Fruit fly (Drosophila melanogaster) whole organism, embryonic: ENCODE measurements around the gene CG10222.

Experiments used
- Atf3 ChIP-seq: fragments of 200-800 bp; sonication (Bioruptor generic); optimal IDR thresholded peaks from 3 replicates; lab custom pipeline; 2016; ENCODE audit warnings: missing biosample characterization, missing genetic modification characterization
- BEAF-32 ChIP-seq: fragments of 200-800 bp; sonication (Bioruptor generic); optimal IDR thresholded peaks from 3 replicates; lab custom pipeline; 2017; ENCODE audit warnings: missing biosample characterization, missing genetic modification characterization, mild to moderate bottlenecking, moderate library complexity, missing genetic modification reagents
- CG10321 ChIP-seq: fragments of 200-800 bp; sonication (Bioruptor generic); IDR thresholded peaks from 2 replicates; pipeline ENCODE4 v1.3.6; 2022; ENCODE audit warnings: missing biosample characterization, missing genetic modification characterization
- CG11696 ChIP-seq: fragments of 200-800 bp; sonication (Bioruptor generic); IDR thresholded peaks from 2 replicates; pipeline ENCODE4 v1.3.6; 2022; ENCODE audit warnings: missing biosample characterization, missing genetic modification characterization
- CG12071 ChIP-seq: fragments of 200-800 bp; sonication (Bioruptor generic); optimal IDR thresholded peaks from 3 replicates; lab custom pipeline; 2018; ENCODE audit warnings: missing biosample characterization, mild to moderate bottlenecking, missing genetic modification characterization
- CG12104 ChIP-seq: fragments of 200-800 bp; sonication (Bioruptor generic); optimal IDR thresholded peaks from 3 replicates; lab custom pipeline; 2016; ENCODE audit warnings: missing biosample characterization, missing genetic modification characterization
- CG13287 ChIP-seq: fragments of 200-800 bp; sonication (Bioruptor generic); IDR thresholded peaks from 2 replicates; pipeline ENCODE4 v1.3.6; 2022; ENCODE audit warnings: missing biosample characterization, missing genetic modification characterization; ENCODE audit not compliant: partially characterized antibody
- CG13894 ChIP-seq: fragments of 200-800 bp; sonication (Bioruptor generic); optimal IDR thresholded peaks from 3 replicates; lab custom pipeline; 2018; ENCODE audit warnings: missing biosample characterization, mild to moderate bottlenecking, missing genetic modification characterization, moderate library complexity
- CG15269 ChIP-seq: fragments of 200-800 bp; sonication (Bioruptor generic); optimal IDR thresholded peaks from 2 replicates; lab custom pipeline; 2018; ENCODE audit warnings: missing biosample characterization, mild to moderate bottlenecking, missing genetic modification characterization, moderate library complexity
- CG1529 ChIP-seq: fragments of 200-800 bp; sonication (Bioruptor generic); optimal IDR thresholded peaks from 3 replicates; lab custom pipeline; 2018; ENCODE audit warnings: missing biosample characterization, missing genetic modification characterization
- CG15696 ChIP-seq: fragments of 200-800 bp; sonication (Bioruptor generic); optimal IDR thresholded peaks from 2 replicates; lab custom pipeline; 2019; ENCODE audit warnings: missing biosample characterization, mild to moderate bottlenecking, missing genetic modification characterization, moderate library complexity
- CG1647 ChIP-seq: fragments of 200-800 bp; sonication (Bioruptor generic); optimal IDR thresholded peaks from 3 replicates; lab custom pipeline; 2016; ENCODE audit warnings: missing biosample characterization, missing genetic modification characterization
- CG17912 ChIP-seq: fragments of 200-800 bp; sonication (Bioruptor generic); optimal IDR thresholded peaks from 2 replicates; lab custom pipeline; 2018; ENCODE audit warnings: missing biosample characterization, mild to moderate bottlenecking, missing genetic modification characterization
- CG1792 ChIP-seq: fragments of 200-800 bp; sonication (Bioruptor generic); optimal IDR thresholded peaks from 2 replicates; lab custom pipeline; 2016; ENCODE audit warnings: missing biosample characterization, missing genetic modification characterization
- CG2199 ChIP-seq: fragments of 200-800 bp; sonication (Bioruptor generic); IDR thresholded peaks from 3 replicates; pipeline ENCODE4 v1.3.6; 2022; ENCODE audit warnings: missing biosample characterization, missing genetic modification characterization
- CG2889 ChIP-seq: fragments of 200-800 bp; sonication (Bioruptor generic); IDR thresholded peaks from 3 replicates; pipeline ENCODE4 v1.3.6; 2022; ENCODE audit warnings: missing biosample characterization, missing genetic modification characterization
- CG3065 ChIP-seq: fragments of 200-800 bp; sonication (Bioruptor generic); optimal IDR thresholded peaks from 2 replicates; lab custom pipeline; 2016; ENCODE audit warnings: missing biosample characterization, missing genetic modification characterization
- CG4854 ChIP-seq: fragments of 200-800 bp; sonication (Bioruptor generic); optimal IDR thresholded peaks from 2 replicates; lab custom pipeline; 2016; ENCODE audit warnings: missing biosample characterization, missing genetic modification characterization, inconsistent platforms
- CG7271 ChIP-seq: fragments of 200-800 bp; sonication (Bioruptor generic); optimal IDR thresholded peaks from 2 replicates; lab custom pipeline; 2018; ENCODE audit warnings: missing biosample characterization, mild to moderate bottlenecking, missing genetic modification characterization, moderate library complexity
- CG7357 ChIP-seq: fragments of 200-800 bp; sonication (Bioruptor generic); IDR thresholded peaks from 3 replicates; pipeline ENCODE4 v1.3.6; 2022; ENCODE audit warnings: missing biosample characterization, missing genetic modification characterization
- CG7745 ChIP-seq: fragments of 200-800 bp; sonication (Bioruptor generic); optimal IDR thresholded peaks from 2 replicates; lab custom pipeline; 2018; ENCODE audit warnings: missing biosample characterization, mild to moderate bottlenecking, missing genetic modification characterization, moderate library complexity
- D19B ChIP-seq: fragments of 200-800 bp; sonication (Bioruptor generic); optimal IDR thresholded peaks from 2 replicates; lab custom pipeline; 2017; ENCODE audit warnings: missing biosample characterization, mild to moderate bottlenecking, missing genetic modification characterization
- E2f2 ChIP-seq: fragments of 200-800 bp; sonication (Bioruptor generic); IDR thresholded peaks from 2 replicates; pipeline ENCODE4 v1.3.6; 2022; ENCODE audit warnings: missing biosample characterization, missing genetic modification characterization
- H15 ChIP-seq: fragments of 200-800 bp; sonication (Bioruptor generic); IDR thresholded peaks from 3 replicates; pipeline ENCODE4 v1.3.6; 2022; ENCODE audit warnings: missing biosample characterization, missing genetic modification characterization
- H2.0 ChIP-seq: fragments of 200-800 bp; sonication (Bioruptor generic); IDR thresholded peaks from 2 replicates; pipeline ENCODE4 v1.3.6; 2022; ENCODE audit warnings: missing biosample characterization, missing genetic modification characterization
- Hand ChIP-seq: fragments of 200-800 bp; sonication (Bioruptor generic); optimal IDR thresholded peaks from 2 replicates; lab custom pipeline; 2017; ENCODE audit warnings: mild to moderate bottlenecking, missing biosample characterization, missing genetic modification reagents, missing genetic modification characterization
- HmgZ ChIP-seq: fragments of 200-800 bp; sonication (Bioruptor generic); optimal IDR thresholded peaks from 2 replicates; lab custom pipeline; 2018; ENCODE audit warnings: missing biosample characterization, mild to moderate bottlenecking, missing genetic modification characterization
- Hr3 ChIP-seq: fragments of 200-800 bp; sonication (Bioruptor generic); optimal IDR thresholded peaks from 3 replicates; lab custom pipeline; 2016; ENCODE audit warnings: missing biosample characterization, missing genetic modification characterization
- Hr39 ChIP-seq: fragments of >200 bp; optimal IDR thresholded peaks from 2 replicates; lab custom pipeline; 2017
- Lpt ChIP-seq: fragments of >200 bp; optimal IDR thresholded peaks from 2 replicates; lab custom pipeline; 2018; ENCODE audit warnings: missing biosample characterization, missing genetic modification characterization
- Max ChIP-seq: fragments of 200-800 bp; sonication (Bioruptor generic); optimal IDR thresholded peaks from 2 replicates; lab custom pipeline; 2016; ENCODE audit warnings: missing biosample characterization, mild to moderate bottlenecking, missing genetic modification characterization
- Myb ChIP-seq: fragments of 200-800 bp; sonication (Bioruptor generic); optimal IDR thresholded peaks from 2 replicates; lab custom pipeline; 2016; ENCODE audit warnings: missing biosample characterization, missing genetic modification characterization
- NC2β ChIP-seq: fragments of 200-800 bp; sonication (Bioruptor generic); optimal IDR thresholded peaks from 2 replicates; lab custom pipeline; 2016; ENCODE audit warnings: missing biosample characterization, missing genetic modification characterization
- Rfx ChIP-seq: fragments of 200-800 bp; sonication (Bioruptor generic); IDR thresholded peaks from 2 replicates; pipeline ENCODE4 v1.3.6; 2022; ENCODE audit warnings: missing biosample characterization, missing genetic modification characterization
- Sry-β ChIP-seq: fragments of 200-800 bp; sonication (Bioruptor generic); optimal IDR thresholded peaks from 2 replicates; lab custom pipeline; 2018; ENCODE audit warnings: missing biosample characterization, mild to moderate bottlenecking, missing genetic modification characterization, moderate library complexity
- Usf ChIP-seq: fragments of 200-800 bp; sonication (Bioruptor generic); optimal IDR thresholded peaks from 2 replicates; lab custom pipeline; 2017; ENCODE audit warnings: missing genotype, missing biosample characterization, missing genetic modification characterization
- ara ChIP-seq: fragments of 200-800 bp; sonication (Bioruptor generic); IDR thresholded peaks from 2 replicates; pipeline ENCODE4 v1.3.6; 2022; ENCODE audit warnings: missing biosample characterization, missing genetic modification characterization
- chif ChIP-seq, 2 experiments: fragments of 200-800 bp; sonication (Bioruptor generic); optimal IDR thresholded peaks; 3 replicates each; lab custom pipeline; 2016; ENCODE audit warnings: missing biosample characterization in 2 of 2, missing genetic modification characterization in 2 of 2
- danr ChIP-seq: fragments of 200-800 bp; sonication (Bioruptor generic); IDR thresholded peaks from 2 replicates; pipeline ENCODE4 v1.3.6; 2022; ENCODE audit warnings: missing biosample characterization, missing genetic modification characterization
- fru ChIP-seq: fragments of >200 bp; optimal IDR thresholded peaks from 2 replicates; lab custom pipeline; 2017
- grn ChIP-seq: fragments of 200-800 bp; sonication (Bioruptor generic); optimal IDR thresholded peaks from 3 replicates; lab custom pipeline; 2017; ENCODE audit warnings: missing biosample characterization, missing genetic modification characterization
- gsb ChIP-seq: fragments of 200-800 bp; sonication (Bioruptor generic); IDR thresholded peaks from 2 replicates; pipeline ENCODE4 v1.3.6; 2022; ENCODE audit warnings: missing biosample characterization, missing genetic modification characterization
- luna ChIP-seq: fragments of 200-800 bp; sonication (Bioruptor generic); optimal IDR thresholded peaks from 2 replicates; lab custom pipeline; 2016; ENCODE audit warnings: missing biosample characterization, missing genetic modification characterization
- nerfin-2 ChIP-seq: fragments of 200-800 bp; sonication (Bioruptor generic); IDR thresholded peaks from 2 replicates; pipeline ENCODE4 v1.3.6; 2022; ENCODE audit warnings: missing biosample characterization, missing genetic modification characterization; ENCODE audit not compliant: partially characterized antibody
- pan ChIP-seq, 4 experiments: fragments of >200 bp in 3 of 4; fragments of 200-800 bp in 1 of 4; sonication (Bioruptor generic) in 1 of 4; optimal IDR thresholded peaks in 3 of 4; IDR thresholded peaks in 1 of 4; 2 replicates each; pipeline versions ENCODE4 v1.3.6 to Lab custom; 2017 to 2022; ENCODE audit warnings: missing biosample characterization in 2 of 4, missing genetic modification characterization in 2 of 4, mixed read lengths in 1 of 4
- salm ChIP-seq: fragments of 200-800 bp; sonication (Bioruptor generic); optimal IDR thresholded peaks from 2 replicates; lab custom pipeline; 2018; ENCODE audit warnings: missing biosample characterization, mild to moderate bottlenecking, missing genetic modification characterization
- shn ChIP-seq: fragments of 200-800 bp; sonication (Bioruptor generic); optimal IDR thresholded peaks from 3 replicates; lab custom pipeline; 2016; ENCODE audit warnings: missing biosample characterization, missing genetic modification characterization
- sim ChIP-seq: fragments of 200-800 bp; sonication (Bioruptor generic); IDR thresholded peaks from 2 replicates; pipeline ENCODE4 v1.3.6; 2022; ENCODE audit warnings: missing biosample characterization, missing genetic modification characterization
- sna ChIP-seq: fragments of 200-800 bp; sonication (Bioruptor generic); IDR thresholded peaks from 2 replicates; pipeline ENCODE4 v1.3.6; 2022; ENCODE audit warnings: missing biosample characterization, missing genetic modification characterization; ENCODE audit not compliant: partially characterized antibody
- sob ChIP-seq: fragments of 200-800 bp; sonication (Bioruptor generic); IDR thresholded peaks from 2 replicates; pipeline ENCODE4 v1.3.6; 2022; ENCODE audit warnings: missing biosample characterization, missing genetic modification characterization
- tap ChIP-seq: fragments of 200-800 bp; optimal IDR thresholded peaks from 3 replicates; lab custom pipeline; 2019; ENCODE audit warnings: missing biosample characterization, mild to moderate bottlenecking, missing genetic modification characterization, moderate library complexity
- tna ChIP-seq: fragments of 200-800 bp; sonication (Bioruptor generic); IDR thresholded peaks from 2 replicates; pipeline ENCODE4 v1.3.6; 2022; ENCODE audit warnings: missing biosample characterization, missing genetic modification characterization; ENCODE audit not compliant: partially characterized antibody
- toy ChIP-seq: fragments of 200-800 bp; sonication (Bioruptor generic); IDR thresholded peaks from 2 replicates; pipeline ENCODE4 v1.3.6; 2022; ENCODE audit warnings: missing biosample characterization, missing genetic modification characterization

CG10222 gene

dm6 chr3L:13433522-13433921, 21.3 kb upstream of the CG10222 start (continued):
- peak; percentile 31; the same call in 1 of the 2 replicates for TF ChIP-seq CG13287 (GFP tag; lab: Robert Waterston, UW)
- TF ChIP-seq CG11696 (GFP tag; lab: Robert Waterston, UW) = no peak
- no peak for TF ChIP-seq sob (GFP tag; lab: Robert Waterston, UW)
- TF ChIP-seq sna (GFP tag; lab: Robert Waterston, UW) = peak; percentile 43
- TF ChIP-seq CG15269 (tag; lab: Kevin White, UChicago) = no peak
- TF ChIP-seq CG2199 = no peak; the same call in 2 of the 3 replicates
- TF ChIP-seq ara = no peak
- no peak for TF ChIP-seq toy (GFP tag; lab: Robert Waterston, UW)
- TF ChIP-seq CG1647 (GFP tag; lab: Kevin White, UChicago) = no peak
- TF ChIP-seq grn = peak; percentile 65
- no peak for TF ChIP-seq H2.0 (GFP tag; lab: Robert Waterston, UW)
- no peak for TF ChIP-seq gsb (GFP tag; lab: Robert Waterston, UW)
- no peak for TF ChIP-seq NC2β (GFP tag; lab: Kevin White, UChicago)
- TF ChIP-seq CG7745 (tag; lab: Kevin White, UChicago) = no peak
- TF ChIP-seq fru (lab: Kevin White, UChicago) = no peak
- no peak for TF ChIP-seq CG2889 (GFP tag; lab: Robert Waterston, UW)
- TF ChIP-seq luna (GFP tag; lab: Kevin White, UChicago) = no peak
- TF ChIP-seq CG10321 = no peak
- TF ChIP-seq H15 (GFP tag; lab: Robert Waterston, UW) = no peak
- TF ChIP-seq BEAF-32 (GFP tag; lab: Kevin White, UChicago) = no peak
- TF ChIP-seq D19B (GFP tag; lab: Kevin White, UChicago) = no peak
- no peak for TF ChIP-seq Max
- TF ChIP-seq Lpt (GFP tag; lab: Kevin White, UChicago) = no peak
- TF ChIP-seq CG15696 (tag; lab: Kevin White, UChicago) = no peak
- TF ChIP-seq tap = no peak
- no peak for TF ChIP-seq CG1792 (GFP tag; lab: Kevin White, UChicago)
- TF ChIP-seq Sry-β (GFP tag; lab: Kevin White, UChicago) = no peak
- no peak for TF ChIP-seq Atf3 (GFP tag; lab: Kevin White, UChicago)
- TF ChIP-seq CG4854 = no peak
- TF ChIP-seq CG12104 (GFP tag; lab: Kevin White, UChicago) = no peak
- no peak for TF ChIP-seq Hr39 (lab: Kevin White, UChicago)
- peak; percentile 78 for TF ChIP-seq nerfin-2
- TF ChIP-seq CG1529 (GFP tag; lab: Kevin White, UChicago) = no peak
- no peak for TF ChIP-seq shn (GFP tag; lab: Kevin White, UChicago)
- no peak for TF ChIP-seq CG13894 (tag; lab: Kevin White, UChicago)
- peak; percentile 78 for TF ChIP-seq tna (GFP tag; lab: Robert Waterston, UW)
- TF ChIP-seq pan (optimal IDR thresholded peaks at IDR 0.05; lab: Kevin White, UChicago) = no peak
- TF ChIP-seq pan (GFP tag; optimal IDR thresholded peaks at IDR 0.05 in 1 of 2, IDR thresholded peaks at IDR 0.05 in 1 of 2) = no peak
- no peak for TF ChIP-seq danr
- no peak for TF ChIP-seq Myb (GFP tag; lab: Kevin White, UChicago)
- TF ChIP-seq CG7357 = no peak
- no peak for TF ChIP-seq Hand (GFP tag; lab: Kevin White, UChicago)
- TF ChIP-seq chif (GFP tag; optimal IDR thresholded peaks at IDR 0.05; lab: Kevin White, UChicago) = no peak
- no peak for TF ChIP-seq CG12071 (GFP tag; lab: Kevin White, UChicago)
- TF ChIP-seq HmgZ (tag; lab: Kevin White, UChicago) = no peak
- TF ChIP-seq CG3065 (GFP tag; lab: Kevin White, UChicago) = no peak
- no peak for TF ChIP-seq sim (GFP tag; lab: Robert Waterston, UW)
- TF ChIP-seq salm (tag; lab: Kevin White, UChicago) = no peak
- TF ChIP-seq Usf (GFP tag; lab: Kevin White, UChicago) = no peak
- TF ChIP-seq Rfx = no peak
- TF ChIP-seq Hr3 = no peak
- no peak for TF ChIP-seq CG17912 (GFP tag; lab: Kevin White, UChicago)
- TF ChIP-seq CG7271 (tag; lab: Kevin White, UChicago) = no peak
- TF ChIP-seq E2f2 (GFP tag; lab: Robert Waterston, UW) = no peak
